Worm (Caenorhabditis elegans) whole organism, L4 larva: ENCODE measurements around the gene Y70G10A.4.

Experiments used
- mxl-2 ChIP-seq: fragments of 200-800 bp; sonication (Bioruptor generic); conservative IDR thresholded peaks from 2 replicates; pipeline ENCODE4 v1.3.6; 2022; ENCODE audit warnings: missing genetic modification reagents, missing genetic modification characterization, missing compliant biosample characterization
- nhr-6 ChIP-seq: fragments of 150-350 bp; optimal IDR thresholded peaks from 2 replicates; lab custom pipeline; 2014; ENCODE audit warnings: missing biosample characterization, missing genetic modification characterization
- snpc-4 ChIP-seq: fragments of 150-350 bp; optimal IDR thresholded peaks from 2 replicates; lab custom pipeline; 2014; ENCODE audit warnings: missing biosample characterization, missing genetic modification characterization

DNA sequence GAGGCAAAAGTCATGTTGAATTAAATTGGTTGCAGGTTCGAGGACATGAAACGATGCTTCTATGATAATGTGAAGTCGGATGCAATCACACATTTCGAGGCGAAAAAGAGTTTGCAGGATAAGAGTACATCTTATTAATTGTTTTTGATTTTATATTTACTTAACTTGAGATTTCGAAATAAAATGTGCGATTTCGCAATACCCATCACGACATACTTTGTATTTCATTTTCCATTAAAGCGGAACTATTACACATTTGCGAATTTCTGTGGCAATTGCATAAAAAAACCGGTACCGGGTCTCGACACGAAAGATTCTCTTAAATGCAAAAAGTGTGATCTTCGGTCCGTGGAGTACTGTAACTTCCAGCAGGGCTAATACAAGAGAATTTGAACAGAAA, 19.6 kb upstream of the Y70G10A.4 start:
- TF ChIP-seq mxl-2 (GFP tag; lab: Robert Waterston, UW) (no peak), nhr-6 (tag; lab: Kevin White, UChicago) (no peak), snpc-4 (tag; lab: Kevin White, UChicago) (no peak)
